Fruit fly (Drosophila melanogaster) whole organism, prepupa: ENCODE data around the gene Rpn3.

ENCODE experiments used
- Blimp-1 ChIP-seq: fragments of 200-800 bp; sonication (Bioruptor generic); optimal IDR thresholded peaks from 3 replicates; lab custom pipeline; 2017; ENCODE audit warnings: missing biosample characterization, missing genetic modification characterization, mild to moderate bottlenecking, moderate library complexity, missing genetic modification reagents
- CG10669 ChIP-seq: fragments of 200-800 bp; sonication (Bioruptor generic); optimal IDR thresholded peaks from 3 replicates; lab custom pipeline; 2018; ENCODE audit warnings: missing biosample characterization, mild to moderate bottlenecking, missing genetic modification characterization, moderate library complexity
- CG11294 ChIP-seq: fragments of 200-800 bp; sonication (Bioruptor generic); IDR thresholded peaks from 2 replicates; pipeline ENCODE4 v1.3.6; 2022; ENCODE audit warnings: missing biosample characterization, missing genetic modification characterization
- CG11762 ChIP-seq: fragments of 200-800 bp; sonication (Bioruptor generic); optimal IDR thresholded peaks from 3 replicates; lab custom pipeline; 2016; ENCODE audit warnings: missing biosample characterization, missing genetic modification characterization; ENCODE audit not compliant: insufficient read depth
- CG11902 ChIP-seq: fragments of 200-800 bp; sonication (Bioruptor generic); optimal IDR thresholded peaks from 3 replicates; lab custom pipeline; 2016; ENCODE audit warnings: missing biosample characterization, missing genetic modification characterization
- CG15336 ChIP-seq: fragments of 200-800 bp; sonication (Bioruptor generic); IDR thresholded peaks from 2 replicates; pipeline ENCODE4 v1.3.6; 2022; ENCODE audit warnings: missing biosample characterization, missing genetic modification characterization
- CG1621 ChIP-seq: fragments of 200-800 bp; sonication (Bioruptor generic); optimal IDR thresholded peaks from 3 replicates; lab custom pipeline; 2018; ENCODE audit warnings: missing biosample characterization, mild to moderate bottlenecking, missing genetic modification characterization
- CG16779 ChIP-seq: fragments of 200-800 bp; sonication (Bioruptor generic); optimal IDR thresholded peaks from 3 replicates; lab custom pipeline; 2017; ENCODE audit warnings: missing biosample characterization, mild to moderate bottlenecking, missing genetic modification characterization
- CG3032 ChIP-seq: fragments of 200-800 bp; optimal IDR thresholded peaks from 2 replicates; lab custom pipeline; 2019; ENCODE audit warnings: missing biosample characterization, mild to moderate bottlenecking, missing genetic modification characterization, moderate library complexity
- CG32006 ChIP-seq: fragments of 200-800 bp; sonication (Bioruptor generic); optimal IDR thresholded peaks from 3 replicates; lab custom pipeline; 2017; ENCODE audit warnings: missing biosample characterization, mild to moderate bottlenecking, missing genetic modification characterization
- CG34406 ChIP-seq: fragments of 200-800 bp; sonication (Bioruptor generic); optimal IDR thresholded peaks from 3 replicates; lab custom pipeline; 2016; ENCODE audit warnings: missing biosample characterization, missing genetic modification characterization
- CG3919 ChIP-seq: fragments of 200-800 bp; sonication (Bioruptor generic); optimal IDR thresholded peaks from 3 replicates; lab custom pipeline; 2016; ENCODE audit warnings: missing biosample characterization, missing genetic modification characterization
- CG6163 ChIP-seq: fragments of 200-800 bp; sonication (Bioruptor generic); IDR thresholded peaks from 3 replicates; pipeline ENCODE4 v1.3.6; 2022; ENCODE audit warnings: missing biosample characterization, missing genetic modification characterization
- CG6276 ChIP-seq: fragments of 200-800 bp; sonication (Bioruptor generic); optimal IDR thresholded peaks from 2 replicates; lab custom pipeline; 2017; ENCODE audit warnings: missing biosample characterization, mild to moderate bottlenecking, missing genetic modification characterization
- CG6792 ChIP-seq: fragments of 200-800 bp; sonication (Bioruptor generic); optimal IDR thresholded peaks from 3 replicates; lab custom pipeline; 2016; ENCODE audit warnings: missing biosample characterization, missing genetic modification characterization
- CG6854 ChIP-seq: fragments of 200-800 bp; sonication (Bioruptor generic); optimal IDR thresholded peaks from 2 replicates; lab custom pipeline; 2017; ENCODE audit warnings: missing biosample characterization, mild to moderate bottlenecking, missing genetic modification characterization
- CG7368 ChIP-seq: fragments of 200-800 bp; sonication (Bioruptor generic); optimal IDR thresholded peaks from 3 replicates; lab custom pipeline; 2016; ENCODE audit warnings: missing biosample characterization, missing genetic modification characterization
- CG8119 ChIP-seq: fragments of 200-800 bp; sonication (Bioruptor generic); IDR thresholded peaks from 3 replicates; pipeline ENCODE4 v1.3.6; 2022; ENCODE audit warnings: missing biosample characterization, missing genetic modification characterization
- CG8319 ChIP-seq: fragments of 200-800 bp; sonication (Bioruptor generic); optimal IDR thresholded peaks from 3 replicates; lab custom pipeline; 2016; ENCODE audit warnings: missing biosample characterization, missing genetic modification characterization
- CG8632 ChIP-seq: fragments of 200-800 bp; sonication (Bioruptor generic); optimal IDR thresholded peaks from 3 replicates; lab custom pipeline; 2016; ENCODE audit warnings: missing biosample characterization, missing genetic modification characterization
- Eip93F ChIP-seq: fragments of 200-800 bp; sonication (Bioruptor generic); optimal IDR thresholded peaks from 2 replicates; lab custom pipeline; 2016; ENCODE audit warnings: missing biosample characterization, mild to moderate bottlenecking, missing genetic modification characterization
- Ets96B ChIP-seq: fragments of 200-800 bp; optimal IDR thresholded peaks from 2 replicates; lab custom pipeline; 2019; ENCODE audit warnings: missing biosample characterization, mild to moderate bottlenecking, missing genetic modification characterization, moderate library complexity
- Gug ChIP-seq: fragments of 200-800 bp; sonication (Bioruptor generic); IDR thresholded peaks from 2 replicates; pipeline ENCODE4 v1.3.6; 2022; ENCODE audit warnings: missing biosample characterization, missing genetic modification characterization
- Hr38 ChIP-seq: sonication (Bioruptor generic); optimal IDR thresholded peaks from 2 replicates; lab custom pipeline; 2016; ENCODE audit warnings: missing biosample characterization, missing genetic modification characterization
- Hr39 ChIP-seq: fragments of 200-800 bp; sonication (Bioruptor generic); optimal IDR thresholded peaks from 2 replicates; lab custom pipeline; 2016; ENCODE audit warnings: missing biosample characterization, missing genetic modification characterization
- Hr4 ChIP-seq: fragments of 200-800 bp; sonication (Bioruptor generic); optimal IDR thresholded peaks from 3 replicates; lab custom pipeline; 2016; ENCODE audit warnings: missing biosample characterization, missing genetic modification characterization
- Lpt ChIP-seq: fragments of 200-800 bp; sonication (Bioruptor generic); optimal IDR thresholded peaks from 3 replicates; lab custom pipeline; 2016; ENCODE audit warnings: missing biosample characterization, missing genetic modification characterization
- Met ChIP-seq: fragments of 200-800 bp; sonication (Bioruptor generic); optimal IDR thresholded peaks from 3 replicates; lab custom pipeline; 2016; ENCODE audit warnings: missing biosample characterization, missing genetic modification characterization
- OdsH ChIP-seq: fragments of 200-800 bp; sonication (Bioruptor generic); optimal IDR thresholded peaks from 3 replicates; lab custom pipeline; 2016; ENCODE audit warnings: missing biosample characterization, missing genetic modification characterization
- Sox102F ChIP-seq: fragments of 200-800 bp; sonication (Bioruptor generic); optimal IDR thresholded peaks from 2 replicates; lab custom pipeline; 2016; ENCODE audit warnings: missing biosample characterization, mild to moderate bottlenecking, missing genetic modification characterization
- Sox14 ChIP-seq: fragments of 200-800 bp; sonication (Bioruptor generic); optimal IDR thresholded peaks from 3 replicates; lab custom pipeline; 2016; ENCODE audit warnings: missing biosample characterization, missing genetic modification characterization
- achi ChIP-seq: fragments of 200-800 bp; sonication (Bioruptor generic); optimal IDR thresholded peaks from 3 replicates; lab custom pipeline; 2016; ENCODE audit warnings: missing biosample characterization, missing genetic modification characterization
- acj6 ChIP-seq: fragments of 200-800 bp; sonication (Bioruptor generic); optimal IDR thresholded peaks from 3 replicates; lab custom pipeline; 2016; ENCODE audit warnings: missing biosample characterization, missing genetic modification characterization
- cyc ChIP-seq: fragments of 200-800 bp; sonication (Bioruptor generic); optimal IDR thresholded peaks from 3 replicates; lab custom pipeline; 2016; ENCODE audit warnings: missing biosample characterization, missing genetic modification characterization
- dac ChIP-seq: fragments of 200-800 bp; sonication (Bioruptor generic); optimal IDR thresholded peaks from 2 replicates; lab custom pipeline; 2017; ENCODE audit warnings: missing biosample characterization, mild to moderate bottlenecking, missing genetic modification characterization
- dsx ChIP-seq: fragments of 200-800 bp; optimal IDR thresholded peaks from 3 replicates; lab custom pipeline; 2019; ENCODE audit warnings: missing biosample characterization, mild to moderate bottlenecking, missing genetic modification characterization, moderate library complexity; ENCODE audit not compliant: poor library complexity, severe bottlenecking
- esn ChIP-seq: fragments of 200-800 bp; sonication (Bioruptor generic); optimal IDR thresholded peaks from 2 replicates; lab custom pipeline; 2016; ENCODE audit warnings: missing biosample characterization, mild to moderate bottlenecking, missing genetic modification characterization, moderate library complexity
- fd59A ChIP-seq: fragments of 200-800 bp; sonication (Bioruptor generic); optimal IDR thresholded peaks from 2 replicates; lab custom pipeline; 2017; ENCODE audit warnings: missing biosample characterization, mild to moderate bottlenecking, missing genetic modification characterization, missing genetic modification reagents
- fd85E ChIP-seq: fragments of 200-800 bp; sonication (Bioruptor generic); optimal IDR thresholded peaks from 3 replicates; lab custom pipeline; 2016; ENCODE audit warnings: missing biosample characterization, missing genetic modification characterization
- fkh ChIP-seq: fragments of 200-800 bp; sonication (Bioruptor generic); optimal IDR thresholded peaks from 3 replicates; lab custom pipeline; 2017; ENCODE audit warnings: missing biosample characterization, mild to moderate bottlenecking, missing genetic modification characterization, moderate library complexity
- lz ChIP-seq: fragments of 200-800 bp; sonication (Bioruptor generic); optimal IDR thresholded peaks from 3 replicates; lab custom pipeline; 2016; ENCODE audit warnings: missing biosample characterization, missing genetic modification characterization
- net ChIP-seq: fragments of 200-800 bp; sonication (Bioruptor generic); optimal IDR thresholded peaks from 3 replicates; lab custom pipeline; 2016; ENCODE audit warnings: missing biosample characterization, missing genetic modification characterization
- pdm3 ChIP-seq: fragments of 200-800 bp; sonication (Bioruptor generic); optimal IDR thresholded peaks from 3 replicates; lab custom pipeline; 2016; ENCODE audit warnings: missing biosample characterization, missing genetic modification characterization
- salr ChIP-seq, 2 experiments: fragments of 200-800 bp; sonication (Bioruptor generic); optimal IDR thresholded peaks; 3 replicates each; lab custom pipeline; 2016 to 2018; ENCODE audit warnings: missing biosample characterization in 2 of 2, missing genetic modification characterization in 2 of 2, mild to moderate bottlenecking in 1 of 2
- spab ChIP-seq: fragments of 200-800 bp; sonication (Bioruptor generic); optimal IDR thresholded peaks from 2 replicates; lab custom pipeline; 2017; ENCODE audit warnings: missing biosample characterization, mild to moderate bottlenecking, missing genetic modification characterization, missing genetic modification reagents
- vri ChIP-seq: fragments of 200-800 bp; sonication (Bioruptor generic); optimal IDR thresholded peaks from 3 replicates; lab custom pipeline; 2016; ENCODE audit warnings: missing biosample characterization, mild to moderate bottlenecking, missing genetic modification characterization

The Rpn3 gene

dm6 chr2L:19051534-19052100 lies at the start of gene Rpn3 (continued):
- TF ChIP-seq Hr4 (GFP tag; lab: Kevin White, UChicago) (no peak), CG16779 (tag; lab: Kevin White, UChicago) (no peak), CG11762 (GFP tag; lab: Kevin White, UChicago) (peak; percentile 62), vri (no peak), dsx (GFP tag; lab: Kevin White, UChicago) (peak; percentile 85), acj6 (GFP tag; lab: Kevin White, UChicago) (peak; percentile 88), pdm3 (GFP tag; lab: Kevin White, UChicago) (peak; percentile 90), CG11902 (peak; percentile 56)

dm6 chr2L:19002468-19002867 lies 49.1 kb upstream of the Rpn3 start:
- TF ChIP-seq CG8319 (GFP tag; lab: Kevin White, UChicago): no peak
- TF ChIP-seq CG6854 (GFP tag; lab: Kevin White, UChicago): no peak
- TF ChIP-seq fd59A (GFP tag; lab: Kevin White, UChicago): no peak
- TF ChIP-seq CG3032: no peak

dm6 chr2L:19002959-19003371 lies 48.6 kb upstream of the Rpn3 start, which contains the start of gene CG31793:
CG31793 (plus strand) TSS chr2L:19003367.
- TF ChIP-seq esn (peak; percentile 57), Eip93F (no peak), CG34406 (GFP tag; lab: Kevin White, UChicago) (peak; percentile 57), dsx (GFP tag; lab: Kevin White, UChicago) (peak; percentile 63), CG6792 (GFP tag; lab: Kevin White, UChicago) (peak; percentile 42), Blimp-1 (no peak), pdm3 (GFP tag; lab: Kevin White, UChicago) (no peak), CG8632 (GFP tag; lab: Kevin White, UChicago) (peak; percentile 42), CG3919 (peak; percentile 63), Gug (GFP tag; lab: Robert Waterston, UW) (peak; percentile 52; the same call in 1 of the 2 replicates), CG11294 (GFP tag; lab: Robert Waterston, UW) (no peak; the same call in 1 of the 2 replicates), spab (GFP tag; lab: Kevin White, UChicago) (peak; percentile 24), Sox14 (GFP tag; lab: Kevin White, UChicago) (no peak), CG11902 (no peak), salr (GFP tag; optimal IDR thresholded peaks at IDR 0.05; lab: Kevin White, UChicago) (no peak), CG6163 (GFP tag; lab: Robert Waterston, UW) (no peak; the same call in 1 of the 3 replicates), CG32006 (GFP tag; lab: Kevin White, UChicago) (peak; percentile 53), CG8319 (GFP tag; lab: Kevin White, UChicago) (no peak), cyc (GFP tag; lab: Kevin White, UChicago) (no peak), fkh (GFP tag; lab: Kevin White, UChicago) (peak; percentile 76), Hr39 (GFP tag; lab: Kevin White, UChicago) (no peak), Met (GFP tag; lab: Kevin White, UChicago) (peak; percentile 45), dac (GFP tag; lab: Kevin White, UChicago) (no peak), fd85E (no peak), CG15336 (peak; percentile 82), Ets96B (peak; percentile 60), CG11762 (GFP tag; lab: Kevin White, UChicago) (peak; percentile 44), CG8119 (GFP tag; lab: Robert Waterston, UW) (peak; percentile 80), Sox102F (no peak), achi (GFP tag; lab: Kevin White, UChicago) (peak; percentile 68), Lpt (GFP tag; lab: Kevin White, UChicago) (peak; percentile 28), CG16779 (tag; lab: Kevin White, UChicago) (peak; percentile 22), CG1621 (no peak), OdsH (GFP tag; lab: Kevin White, UChicago) (peak; percentile 61), net (GFP tag; lab: Kevin White, UChicago) (peak; percentile 63), lz (GFP tag; lab: Kevin White, UChicago) (peak; percentile 26), CG6276 (peak; percentile 76), CG7368 (GFP tag; lab: Kevin White, UChicago) (no peak), CG10669 (GFP tag; lab: Kevin White, UChicago) (peak; percentile 35), fd59A (GFP tag; lab: Kevin White, UChicago) (no peak), Hr38 (GFP tag; lab: Kevin White, UChicago) (no peak)
